Worm (Caenorhabditis elegans): ENCODE measurements around the gene Y37E11B.10.

Y37E11B.10 gene

DNA sequence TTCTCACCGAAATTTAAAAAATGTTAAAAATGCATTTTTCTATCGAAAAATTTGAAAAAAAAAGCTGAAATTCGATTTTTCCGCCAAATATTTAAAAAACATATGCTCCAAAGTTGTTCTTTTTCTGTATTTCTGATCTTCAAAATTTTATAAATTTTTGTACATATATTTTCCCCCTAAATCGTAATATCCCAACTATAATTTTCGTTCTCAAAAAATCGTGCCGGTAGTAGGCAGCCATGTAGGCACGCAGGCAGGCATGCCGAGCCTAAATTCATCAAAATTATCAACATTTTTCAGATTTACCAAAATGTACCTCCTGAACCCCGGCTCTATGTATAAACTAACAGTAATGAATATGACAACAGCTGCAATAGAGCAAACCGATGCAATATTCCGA lies 41.4 kb downstream of the Y37E11B.10 start, which contains the start of gene sre-5:
Gene sre-5 (plus strand): TSS at position 301 of the 400 bp plus-strand sequence.
- TF ChIP-seq madf-6 (GFP tag; IDR thresholded peaks at IDR 0.05) (no peak), cebp-2 (GFP tag; IDR thresholded peaks at IDR 0.05) (no peak), hmg-20 (GFP tag; IDR thresholded peaks at IDR 0.05) (no peak), rpc-1 (optimal IDR thresholded peaks at IDR 0.05) (no peak), rpc-1 (tag; optimal IDR thresholded peaks at IDR 0.05) (no peak), cebp-1 (GFP tag; IDR thresholded peaks at IDR 0.05) (no peak), cebp-1 (tag; optimal IDR thresholded peaks at IDR 0.05) (no peak), ceh-58 (GFP tag; IDR thresholded peaks at IDR 0.05) (no peak)

- TF ChIP-seq nhr-179 (tag; optimal IDR thresholded peaks at IDR 0.05) (no peak), B0336.3 (GFP tag; IDR thresholded peaks at IDR 0.05) (no peak), nfya-2 (GFP tag; IDR thresholded peaks at IDR 0.05) (no peak), hsf-1 (GFP tag; IDR thresholded peaks at IDR 0.05) (no peak), egl-18 (GFP tag; IDR thresholded peaks at IDR 0.05) (no peak), dpl-1 (GFP tag; optimal IDR thresholded peaks at IDR 0.05) (no peak), lsy-27 (tag; optimal IDR thresholded peaks at IDR 0.05; ENCODE audit: borderline replicate concordance, insufficient read depth) (no peak), ceh-79 (tag; optimal IDR thresholded peaks at IDR 0.05) (no peak), cebp-2 (GFP tag; IDR thresholded peaks at IDR 0.05) (no peak), zfh-2 (GFP tag; conservative IDR thresholded peaks at IDR 0.05) (no peak), tbp1 (GFP tag; optimal IDR thresholded peaks at IDR 0.05) (no peak), F33H1.4 (GFP tag; IDR thresholded peaks at IDR 0.05) (no peak), Y67H2A.10 (GFP tag; conservative IDR thresholded peaks at IDR 0.05) (no peak), aptf-2 (GFP tag; conservative IDR thresholded peaks at IDR 0.05) (no peak), hrde-1 (tag; optimal IDR thresholded peaks at IDR 0.05; ENCODE audit: borderline replicate concordance) (no peak), egrh-3 (GFP tag; IDR thresholded peaks at IDR 0.05) (no peak), ZK185.1 (tag; optimal IDR thresholded peaks at IDR 0.05; ENCODE audit: poor library complexity, severe bottlenecking) (no peak), F10E7.11 (tag; optimal IDR thresholded peaks at IDR 0.05) (no peak), ets-4 (GFP tag; optimal IDR thresholded peaks at IDR 0.05) (no peak), pbrm-1 (GFP tag; IDR thresholded peaks at IDR 0.05) (no peak)
These were observed 47.1 kb downstream of the Y37E11B.10 start for ce11 chrIV:3559201-3559600.

- TF ChIP-seq K11D2.4 (GFP tag; IDR thresholded peaks at IDR 0.05): no peak
- TF ChIP-seq T07F8.4 (tag; optimal IDR thresholded peaks at IDR 0.05): no peak
- TF ChIP-seq Y56A3A.18 (GFP tag; IDR thresholded peaks at IDR 0.05): no peak
- TF ChIP-seq C06A6.2 (GFP tag; conservative IDR thresholded peaks at IDR 0.05): no peak
- TF ChIP-seq ekl-4 (GFP tag; IDR thresholded peaks at IDR 0.05): no peak
- TF ChIP-seq egrh-3 (GFP tag; IDR thresholded peaks at IDR 0.05): no peak
These were observed 48.9 kb downstream of the Y37E11B.10 start, which contains the start of gene osm-9 for ce11 chrIV:3557331-3557730. TSS of gene osm-9 (minus strand) at chrIV:3557431.

All from whole organism, young adult.